Fruit fly (Drosophila melanogaster): ENCODE measurements around the gene CG4375.

The CG4375 gene

DNA sequence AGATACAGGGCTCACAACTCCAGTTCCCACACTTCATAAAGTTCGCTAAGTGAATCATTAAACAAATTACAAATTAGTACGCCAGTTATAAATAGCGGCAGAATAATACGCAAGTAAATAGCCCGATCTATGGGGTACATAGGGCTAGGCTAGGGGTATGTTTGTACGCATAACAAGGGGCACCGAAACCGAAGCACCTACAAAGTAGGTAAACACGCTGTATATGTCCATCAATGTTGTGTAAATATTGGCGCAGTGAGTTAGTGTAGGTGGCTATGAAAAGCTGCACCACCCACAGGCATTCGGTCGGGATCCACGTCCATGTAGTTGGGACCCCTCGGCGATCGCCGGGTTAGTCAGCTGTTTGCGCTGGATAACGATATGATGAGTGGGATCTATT, 45.5 kb upstream of the CG4375 start (continued):
- TF ChIP-seq CG12744 (GFP tag; optimal IDR thresholded peaks at IDR 0.05) (peak; percentile 93), CG16815 (GFP tag; optimal IDR thresholded peaks at IDR 0.05) (peak; percentile 68), en (GFP tag; optimal IDR thresholded peaks at IDR 0.05) (peak; percentile 90), CG2202 (tag; optimal IDR thresholded peaks at IDR 0.05) (peak; percentile 99), klu (GFP tag; IDR thresholded peaks at IDR 0.05) (peak; percentile 76), Kr (GFP tag; optimal IDR thresholded peaks at IDR 0.05) (peak; percentile 98), sisA (GFP tag; IDR thresholded peaks at IDR 0.05) (no peak), pho (GFP tag; optimal IDR thresholded peaks at IDR 0.05) (peak; percentile 93), fd102C (GFP tag; optimal IDR thresholded peaks at IDR 0.05) (peak; percentile 85), CG10366 (GFP tag; IDR thresholded peaks at IDR 0.05) (peak; percentile 83), ind (GFP tag; optimal IDR thresholded peaks at IDR 0.05) (peak; percentile 67), hb (GFP tag; IDR thresholded peaks at IDR 0.05; ENCODE audit: partially characterized antibody) (no peak), CG1792 (GFP tag; optimal IDR thresholded peaks at IDR 0.05) (peak; percentile 97), CG2712 (tag; optimal IDR thresholded peaks at IDR 0.05) (peak; percentile 85), CG13894 (tag; optimal IDR thresholded peaks at IDR 0.05) (peak; percentile 50), Sry-δ (GFP tag; optimal IDR thresholded peaks at IDR 0.05) (peak; percentile 69), abd-A (tag; optimal IDR thresholded peaks at IDR 0.05) (peak; percentile 43), CG3847 (GFP tag; IDR thresholded peaks at IDR 0.05) (peak; percentile 75), lola (GFP tag; optimal IDR thresholded peaks at IDR 0.05) (peak in 1 of 3 experiments; percentile 87), Sox102F (GFP tag; optimal IDR thresholded peaks at IDR 0.05) (peak; percentile 92), CG17568 (GFP tag; optimal IDR thresholded peaks at IDR 0.05) (peak; percentile 96), CG15269 (tag; optimal IDR thresholded peaks at IDR 0.05) (peak; percentile 78), ATbp (GFP tag; optimal IDR thresholded peaks at IDR 0.05) (peak; percentile 100), wdn (GFP tag; IDR thresholded peaks at IDR 0.05) (peak; percentile 82), CG2889 (GFP tag; IDR thresholded peaks at IDR 0.05) (peak; percentile 50; the same call in 2 of the 3 replicates), Rx (GFP tag; IDR thresholded peaks at IDR 0.05) (peak; percentile 79), MESR4 (GFP tag; optimal IDR thresholded peaks at IDR 0.05) (peak; percentile 63), cwo (GFP tag; optimal IDR thresholded peaks at IDR 0.05) (peak; percentile 83), gro (GFP tag; optimal IDR thresholded peaks at IDR 0.05) (peak; percentile 88), fd96Cb (tag; optimal IDR thresholded peaks at IDR 0.05) (peak; percentile 78), E2f1 (GFP tag; IDR thresholded peaks at IDR 0.05) (peak; percentile 83), Ssrp (tag; optimal IDR thresholded peaks at IDR 0.05) (peak; percentile 35), gem (tag; optimal IDR thresholded peaks at IDR 0.05) (peak; percentile 91), ro (GFP tag; IDR thresholded peaks at IDR 0.05) (peak; percentile 59), CG3407 (GFP tag; optimal IDR thresholded peaks at IDR 0.05) (peak; percentile 99), ken (GFP tag; IDR thresholded peaks at IDR 0.05) (peak; percentile 84), eve (GFP tag; optimal IDR thresholded peaks at IDR 0.05) (no peak), Chrac-16 (GFP tag; optimal IDR thresholded peaks at IDR 0.05) (peak; percentile 30), Hmr (GFP tag; optimal IDR thresholded peaks at IDR 0.05) (peak; percentile 94), CG2120 (GFP tag; optimal IDR thresholded peaks at IDR 0.05) (peak; percentile 87), CG9797 (GFP tag; optimal IDR thresholded peaks at IDR 0.05) (peak; percentile 59), HLHmδ (GFP tag; optimal IDR thresholded peaks at IDR 0.05) (peak; percentile 99), HLH54F (GFP tag; optimal IDR thresholded peaks at IDR 0.05) (peak; percentile 75), Elba2 (GFP tag; optimal IDR thresholded peaks at IDR 0.05) (no peak)

Data from whole organism, embryonic.